Worm (Caenorhabditis elegans) whole organism, L4/young adult: ENCODE measurements around the gene B0507.5.

Source experiments
- W03F9.2 ChIP-seq: fragments of 150-350 bp; optimal IDR thresholded peaks from 2 replicates; lab custom pipeline; 2014; ENCODE audit warnings: missing biosample characterization, missing genetic modification characterization
- dao-5 ChIP-seq: sonication (generic microtip); optimal IDR thresholded peaks from 2 replicates; lab custom pipeline; 2016; ENCODE audit warnings: missing genotype, missing genetic modification characterization, moderate library complexity, missing compliant biosample characterization
- him-1 ChIP-seq: sonication (generic microtip); optimal IDR thresholded peaks from 2 replicates; lab custom pipeline; 2016; ENCODE audit warnings: missing genotype, missing genetic modification reagents, missing genetic modification characterization, missing compliant biosample characterization

The B0507.5 gene

ce11 chrV:8789345-8789744 is 35.9 kb downstream of the B0507.5 start:
- TF ChIP-seq him-1 (no peak), dao-5 (tag; lab: Kevin White, UChicago) (no peak), W03F9.2 (tag; lab: Kevin White, UChicago) (no peak)

ce11 chrV:8792814-8793213 is 39.3 kb downstream of the B0507.5 start:
- TF ChIP-seq dao-5 (tag; lab: Kevin White, UChicago) (no peak), him-1 (no peak), W03F9.2 (tag; lab: Kevin White, UChicago) (no peak)

DNA sequence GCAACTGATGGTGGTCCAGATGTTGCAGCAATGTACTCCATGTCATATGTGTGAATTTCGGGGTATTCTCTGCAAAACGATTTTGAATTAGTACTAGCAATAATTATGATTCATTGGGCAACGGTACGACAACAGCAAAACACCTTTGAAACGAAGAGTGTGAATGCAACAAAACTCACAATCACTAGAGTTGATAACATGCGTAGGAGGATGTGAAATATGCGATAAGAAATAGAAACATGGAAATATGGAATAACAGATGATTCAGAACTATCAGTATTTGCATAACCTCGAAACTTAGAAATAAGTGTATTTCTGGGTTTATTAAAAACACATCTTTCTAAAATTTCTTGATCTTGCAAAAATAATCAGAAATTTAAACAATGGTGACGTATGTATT is 42.0 kb downstream of the B0507.5 start:
- no peak for TF ChIP-seq him-1
- no peak for TF ChIP-seq dao-5 (tag; lab: Kevin White, UChicago)
- no peak for TF ChIP-seq W03F9.2 (tag; lab: Kevin White, UChicago)

ce11 chrV:8796246-8796645 is 42.8 kb downstream of the B0507.5 start:
- TF ChIP-seq dao-5 (tag; lab: Kevin White, UChicago), result no peak
- no peak for TF ChIP-seq W03F9.2 (tag; lab: Kevin White, UChicago)
- TF ChIP-seq him-1, result no peak

DNA sequence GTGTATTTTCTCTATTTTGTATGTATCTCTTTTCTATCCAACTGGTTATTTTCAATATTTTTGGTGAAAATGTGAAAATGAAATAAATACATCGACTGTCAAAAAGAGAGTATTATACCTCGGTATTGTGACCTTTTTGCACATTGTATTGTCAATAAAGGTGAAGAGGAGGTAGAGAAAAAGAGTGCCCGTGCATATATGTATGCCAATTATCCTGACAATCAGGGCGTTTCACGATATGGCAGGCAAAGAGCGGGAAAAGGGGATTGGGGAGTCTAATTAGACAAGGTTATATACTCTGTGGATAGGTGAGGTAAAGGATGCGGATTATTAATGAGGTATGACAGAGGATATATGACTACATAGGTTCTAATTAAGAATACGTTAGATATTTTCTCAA is 43.4 kb downstream of the B0507.5 start:
- TF ChIP-seq dao-5 (tag; lab: Kevin White, UChicago) (no peak), W03F9.2 (tag; lab: Kevin White, UChicago) (no peak), him-1 (no peak)

DNA sequence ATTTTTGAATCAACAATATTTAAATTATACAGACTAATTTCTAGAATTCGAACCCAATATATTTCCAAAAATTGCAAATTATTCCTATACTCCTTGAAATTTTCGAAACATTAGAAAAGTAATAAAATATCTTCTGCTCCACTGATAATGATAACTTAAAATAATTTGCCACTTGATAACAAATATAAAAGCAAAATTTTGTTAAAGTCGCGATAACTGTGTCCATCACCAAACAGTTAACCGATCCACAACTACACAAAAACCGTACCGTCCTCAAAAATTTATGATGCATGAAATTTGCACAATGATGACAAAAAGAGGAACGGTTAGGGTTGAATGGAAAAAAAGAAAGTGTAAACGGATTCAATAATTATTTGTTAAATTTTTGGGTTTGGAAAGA is 45.0 kb downstream of the B0507.5 start:
- TF ChIP-seq dao-5 (tag; lab: Kevin White, UChicago), result no peak
- TF ChIP-seq W03F9.2 (tag; lab: Kevin White, UChicago), result no peak
- TF ChIP-seq him-1, result no peak

DNA sequence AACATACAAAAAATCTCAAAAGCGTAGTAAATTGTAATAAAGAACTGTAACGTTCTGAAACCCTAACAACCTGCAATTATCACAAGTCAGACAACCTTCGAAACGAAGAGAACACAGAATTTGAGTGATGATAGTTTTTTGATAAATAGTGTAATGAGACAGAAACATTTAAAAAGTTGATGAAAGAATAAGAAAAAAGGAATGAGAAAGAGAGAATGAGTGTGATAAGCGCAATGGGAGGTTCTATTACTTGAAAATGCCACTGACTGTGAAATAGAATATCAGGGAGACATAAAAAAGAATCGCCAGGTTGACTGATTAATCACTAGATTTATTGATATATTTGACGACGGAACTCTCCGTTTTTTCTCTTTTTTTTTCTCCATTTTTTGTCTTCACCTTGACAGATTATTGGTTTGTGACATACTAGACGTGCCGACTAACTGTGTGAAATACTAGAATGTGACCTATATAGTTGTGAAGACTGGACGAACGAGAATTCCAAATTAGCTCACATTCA is 45.9 kb downstream of the B0507.5 start:
- TF ChIP-seq W03F9.2 (tag; lab: Kevin White, UChicago) (no peak), him-1 (no peak), dao-5 (tag; lab: Kevin White, UChicago) (no peak)

DNA sequence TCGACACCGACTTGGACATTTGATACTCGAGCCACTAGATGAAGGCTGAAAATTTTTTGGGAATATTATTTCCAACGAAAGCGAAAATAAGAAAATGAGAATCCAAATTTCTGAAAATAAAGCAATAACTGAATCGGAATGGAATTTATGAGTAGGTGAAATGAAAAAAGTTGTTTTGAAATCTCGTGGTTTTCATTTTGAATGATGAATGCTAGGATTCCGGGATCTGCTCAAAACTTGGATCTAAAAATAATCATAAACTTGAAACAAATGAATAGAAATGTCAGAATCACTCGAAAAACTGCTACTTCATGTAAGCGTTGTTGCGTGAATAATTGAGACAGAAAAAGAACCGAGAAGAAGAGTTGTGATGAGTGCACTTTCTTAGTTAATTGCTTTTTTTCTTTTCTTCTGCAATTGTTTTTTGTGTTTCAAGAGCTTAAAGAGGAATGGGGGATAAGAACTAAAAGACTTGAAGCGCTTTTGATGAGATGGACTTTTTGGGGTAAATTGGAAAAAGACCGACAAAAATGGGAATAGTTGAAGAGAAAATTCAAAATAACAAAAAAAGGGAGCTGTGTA is 47.6 kb downstream of the B0507.5 start, which contains the start of gene magu-2:
magu-2 (minus strand) TSS at position 51 of the 582 bp plus-strand sequence.
- TF ChIP-seq him-1 (no peak), W03F9.2 (tag; lab: Kevin White, UChicago) (no peak), dao-5 (tag; lab: Kevin White, UChicago) (no peak)

- no peak for TF ChIP-seq dao-5 (tag; lab: Kevin White, UChicago)
- TF ChIP-seq W03F9.2 (tag; lab: Kevin White, UChicago), result no peak
- TF ChIP-seq him-1, result no peak
These were observed 48.8 kb downstream of the B0507.5 start for ce11 chrV:8802252-8802651.
